Fruit fly (Drosophila melanogaster) whole organism, embryonic: ENCODE data around the gene CG10761.
A peak's percentile ranks its signal among the peaks of the same experiment; 100 is the strongest.

ENCODE experiments used
- CG10321 ChIP-seq: fragments of 200-800 bp; sonication (Bioruptor generic); IDR thresholded peaks from 2 replicates; pipeline ENCODE4 v1.3.6; 2022; ENCODE audit warnings: missing biosample characterization, missing genetic modification characterization
- CG10366 ChIP-seq: fragments of 200-800 bp; sonication (Bioruptor generic); IDR thresholded peaks from 2 replicates; pipeline ENCODE4 v1.3.6; 2022; ENCODE audit warnings: missing biosample characterization, missing genetic modification characterization
- CG10654 ChIP-seq: fragments of 200-800 bp; sonication (Bioruptor generic); optimal IDR thresholded peaks from 2 replicates; lab custom pipeline; 2016; ENCODE audit warnings: missing biosample characterization, missing genetic modification characterization
- CG11695 ChIP-seq: fragments of 200-800 bp; sonication (Bioruptor generic); IDR thresholded peaks from 3 replicates; pipeline ENCODE4 v1.3.6; 2022; ENCODE audit warnings: missing biosample characterization, missing genetic modification characterization
- CG12769 ChIP-seq: fragments of 200-800 bp; sonication (Bioruptor generic); optimal IDR thresholded peaks from 2 replicates; lab custom pipeline; 2019; ENCODE audit warnings: missing biosample characterization, mild to moderate bottlenecking, missing genetic modification characterization, moderate library complexity
- CG13123 ChIP-seq: fragments of 200-800 bp; sonication (Bioruptor generic); optimal IDR thresholded peaks from 2 replicates; lab custom pipeline; 2016; ENCODE audit warnings: missing biosample characterization, missing genetic modification characterization
- CG16813 ChIP-seq: fragments of 200-800 bp; sonication (Bioruptor generic); IDR thresholded peaks from 3 replicates; pipeline ENCODE4 v1.3.6; 2022; ENCODE audit warnings: missing biosample characterization, missing genetic modification characterization; ENCODE audit not compliant: partially characterized antibody
- CG18619 ChIP-seq: fragments of 200-800 bp; sonication (Bioruptor generic); optimal IDR thresholded peaks from 3 replicates; lab custom pipeline; 2017; ENCODE audit warnings: missing biosample characterization, mild to moderate bottlenecking, missing genetic modification characterization
- CG18764 ChIP-seq: fragments of 200-800 bp; sonication (Bioruptor generic); optimal IDR thresholded peaks from 3 replicates; lab custom pipeline; 2016; ENCODE audit warnings: missing biosample characterization, missing genetic modification characterization
- CG2129 ChIP-seq: fragments of 200-800 bp; sonication (Bioruptor generic); IDR thresholded peaks from 2 replicates; pipeline ENCODE4 v1.3.6; 2022; ENCODE audit warnings: missing biosample characterization, missing genetic modification characterization; ENCODE audit not compliant: partially characterized antibody
- CG33557 ChIP-seq: fragments of 200-800 bp; sonication (Bioruptor generic); optimal IDR thresholded peaks from 2 replicates; lab custom pipeline; 2019; ENCODE audit warnings: missing biosample characterization, mild to moderate bottlenecking, missing genetic modification characterization, moderate library complexity
- CG6689 ChIP-seq: fragments of 200-800 bp; sonication (Bioruptor generic); IDR thresholded peaks from 2 replicates; pipeline ENCODE4 v1.3.6; 2022; ENCODE audit warnings: missing biosample characterization, missing genetic modification characterization
- CkIIα-i1 ChIP-seq: fragments of 200-800 bp; sonication (Bioruptor generic); IDR thresholded peaks from 2 replicates; pipeline ENCODE4 v1.3.6; 2022; ENCODE audit warnings: missing biosample characterization, missing genetic modification characterization
- Doc3 ChIP-seq: fragments of 200-800 bp; sonication (Bioruptor generic); IDR thresholded peaks from 3 replicates; pipeline ENCODE4 v1.3.6; 2022; ENCODE audit warnings: missing biosample characterization, missing genetic modification characterization; ENCODE audit not compliant: partially characterized antibody
- Gug ChIP-seq: fragments of 200-800 bp; sonication (Bioruptor generic); IDR thresholded peaks from 4 replicates; pipeline ENCODE4 v1.3.6; 2022; ENCODE audit warnings: missing biosample characterization, missing genetic modification characterization
- Hey ChIP-seq: fragments of 200-800 bp; sonication (Bioruptor generic); optimal IDR thresholded peaks from 3 replicates; lab custom pipeline; 2018; ENCODE audit warnings: missing biosample characterization, mild to moderate bottlenecking, missing genetic modification characterization
- Lim3 ChIP-seq: fragments of 200-800 bp; sonication (Bioruptor generic); IDR thresholded peaks from 2 replicates; pipeline ENCODE4 v1.3.6; 2022; ENCODE audit warnings: missing biosample characterization, missing genetic modification characterization
- NFAT ChIP-seq: fragments of 200-800 bp; sonication (Bioruptor generic); IDR thresholded peaks from 2 replicates; pipeline ENCODE4 v1.3.6; 2022; ENCODE audit warnings: missing biosample characterization, missing genetic modification characterization
- Nf-YB ChIP-seq: fragments of 200-800 bp; sonication (Bioruptor generic); optimal IDR thresholded peaks from 3 replicates; lab custom pipeline; 2019; ENCODE audit warnings: missing biosample characterization, mild to moderate bottlenecking, missing genetic modification characterization, moderate library complexity
- Nf-YC ChIP-seq: fragments of 200-800 bp; optimal IDR thresholded peaks from 3 replicates; lab custom pipeline; 2019; ENCODE audit warnings: missing biosample characterization, mild to moderate bottlenecking, missing genetic modification characterization, moderate library complexity
- Pdp1 ChIP-seq, 2 experiments: fragments of 200-800 bp; sonication (Bioruptor generic); optimal IDR thresholded peaks; 3 replicates each; lab custom pipeline; 2016; ENCODE audit warnings: missing biosample characterization in 2 of 2, missing genetic modification characterization in 2 of 2, mild to moderate bottlenecking in 1 of 2, moderate library complexity in 1 of 2
- Six4 ChIP-seq: fragments of 200-800 bp; sonication (Bioruptor generic); optimal IDR thresholded peaks from 2 replicates; lab custom pipeline; 2016; ENCODE audit warnings: missing biosample characterization, missing genetic modification characterization
- Sox102F ChIP-seq: fragments of 200-800 bp; sonication (Bioruptor generic); optimal IDR thresholded peaks from 2 replicates; lab custom pipeline; 2018; ENCODE audit warnings: missing biosample characterization, mild to moderate bottlenecking, missing genetic modification characterization, moderate library complexity
- corto ChIP-seq: fragments of 200-800 bp; sonication (Bioruptor generic); optimal IDR thresholded peaks from 2 replicates; lab custom pipeline; 2016; ENCODE audit warnings: missing biosample characterization, mild to moderate bottlenecking, missing genetic modification characterization, moderate library complexity
- danr ChIP-seq: fragments of 200-800 bp; sonication (Bioruptor generic); IDR thresholded peaks from 2 replicates; pipeline ENCODE4 v1.3.6; 2022; ENCODE audit warnings: missing biosample characterization, missing genetic modification characterization
- dm ChIP-seq: fragments of 200-800 bp; sonication (Bioruptor generic); optimal IDR thresholded peaks from 3 replicates; lab custom pipeline; 2016; ENCODE audit warnings: missing biosample characterization, missing genetic modification characterization
- dysf ChIP-seq: fragments of 200-800 bp; sonication (Bioruptor generic); IDR thresholded peaks from 3 replicates; pipeline ENCODE4 v1.3.6; 2022; ENCODE audit warnings: missing biosample characterization, missing genetic modification characterization
- eve ChIP-seq, 2 experiments: fragments of >200 bp; optimal IDR thresholded peaks; 2 replicates each; lab custom pipeline; 2017; ENCODE audit warnings: missing biosample characterization in 2 of 2, missing genetic modification characterization in 2 of 2
- ewg ChIP-seq: fragments of 200-800 bp; sonication (Bioruptor generic); optimal IDR thresholded peaks from 3 replicates; lab custom pipeline; 2017; ENCODE audit warnings: mild to moderate bottlenecking, missing biosample characterization, missing genetic modification reagents, missing genetic modification characterization
- fd102C ChIP-seq: fragments of 200-800 bp; sonication (Bioruptor generic); optimal IDR thresholded peaks from 2 replicates; lab custom pipeline; 2018; ENCODE audit warnings: missing biosample characterization, mild to moderate bottlenecking, missing genetic modification characterization, moderate library complexity
- grn ChIP-seq: fragments of 200-800 bp; sonication (Bioruptor generic); optimal IDR thresholded peaks from 3 replicates; lab custom pipeline; 2017; ENCODE audit warnings: missing biosample characterization, missing genetic modification characterization
- gt ChIP-seq: fragments of 200-800 bp; sonication (Bioruptor generic); IDR thresholded peaks from 2 replicates; pipeline ENCODE4 v1.3.6; 2022; ENCODE audit warnings: missing biosample characterization, missing genetic modification characterization
- jing ChIP-seq: fragments of 200-800 bp; sonication (Bioruptor generic); optimal IDR thresholded peaks from 2 replicates; lab custom pipeline; 2018; ENCODE audit warnings: missing biosample characterization, mild to moderate bottlenecking, missing genetic modification characterization
- lbe ChIP-seq: fragments of 200-800 bp; sonication (Bioruptor generic); optimal IDR thresholded peaks from 2 replicates; lab custom pipeline; 2016; ENCODE audit warnings: missing biosample characterization, mild to moderate bottlenecking, missing genetic modification characterization
- otp ChIP-seq: fragments of 200-800 bp; sonication (Bioruptor generic); IDR thresholded peaks from 3 replicates; pipeline ENCODE4, ENCODE4 v1.3.6; 2022; ENCODE audit warnings: missing biosample characterization, missing genetic modification characterization
- phol ChIP-seq: fragments of 200-800 bp; sonication (Bioruptor generic); optimal IDR thresholded peaks from 3 replicates; lab custom pipeline; 2018; ENCODE audit warnings: missing biosample characterization, mild to moderate bottlenecking, missing genetic modification characterization, moderate library complexity
- pnt ChIP-seq: fragments of 200-800 bp; sonication (Bioruptor generic); optimal IDR thresholded peaks from 3 replicates; lab custom pipeline; 2016; ENCODE audit warnings: missing biosample characterization, missing genetic modification characterization
- prd ChIP-seq, 3 experiments: fragments of >200 bp in 2 of 3; fragments of 200-800 bp in 1 of 3; sonication (Bioruptor generic) in 1 of 3; optimal IDR thresholded peaks in 2 of 3; IDR thresholded peaks in 1 of 3; 2 replicates in 2 of 3; 3 replicates in 1 of 3; pipeline versions ENCODE4 v1.3.6 to Lab custom; 2017 to 2022; ENCODE audit warnings: missing biosample characterization in 1 of 3, missing genetic modification characterization in 1 of 3
- rib ChIP-seq: fragments of 200-800 bp; sonication (Bioruptor generic); IDR thresholded peaks from 2 replicates; pipeline ENCODE4 v1.3.6; 2022; ENCODE audit warnings: missing biosample characterization, missing genetic modification characterization
- sc ChIP-seq, 3 experiments: fragments of >200 bp in 2 of 3; fragments of 200-800 bp in 1 of 3; sonication (Bioruptor generic) in 1 of 3; optimal IDR thresholded peaks; 2 replicates in 2 of 3; 3 replicates in 1 of 3; lab custom pipeline; 2017; ENCODE audit warnings: mild to moderate bottlenecking in 1 of 3, missing biosample characterization in 1 of 3, missing genetic modification characterization in 1 of 3, missing genetic modification reagents in 1 of 3
- schlank ChIP-seq: fragments of 200-800 bp; sonication (Bioruptor generic); optimal IDR thresholded peaks from 2 replicates; lab custom pipeline; 2018; ENCODE audit warnings: missing biosample characterization, mild to moderate bottlenecking, missing genetic modification characterization
- sim ChIP-seq: fragments of 200-800 bp; sonication (Bioruptor generic); IDR thresholded peaks from 2 replicates; pipeline ENCODE4 v1.3.6; 2022; ENCODE audit warnings: missing biosample characterization, missing genetic modification characterization
- sr ChIP-seq: fragments of 200-800 bp; sonication (Bioruptor generic); IDR thresholded peaks from 3 replicates; pipeline ENCODE4 v1.3.6; 2022; ENCODE audit warnings: missing biosample characterization, missing genetic modification characterization
- tll ChIP-seq, 2 experiments: fragments of 200-800 bp in 1 of 2; fragments of >200 bp in 1 of 2; sonication (Bioruptor generic) in 1 of 2; optimal IDR thresholded peaks; 2 replicates each; lab custom pipeline; 2017 to 2019; ENCODE audit warnings: missing biosample characterization in 2 of 2, missing genetic modification characterization in 2 of 2, mild to moderate bottlenecking in 1 of 2, moderate library complexity in 1 of 2
- tup ChIP-seq: fragments of 200-800 bp; sonication (Bioruptor generic); optimal IDR thresholded peaks from 2 replicates; lab custom pipeline; 2016; ENCODE audit warnings: missing biosample characterization, mild to moderate bottlenecking, missing genetic modification characterization, moderate library complexity
- tx ChIP-seq: fragments of 200-800 bp; sonication (Bioruptor generic); optimal IDR thresholded peaks from 2 replicates; lab custom pipeline; 2016; ENCODE audit warnings: missing biosample characterization, missing genetic modification characterization
- vnd ChIP-seq: fragments of 200-800 bp; sonication (Bioruptor generic); IDR thresholded peaks from 3 replicates; pipeline ENCODE4 v1.3.6; 2022; ENCODE audit warnings: missing biosample characterization, missing genetic modification characterization; ENCODE audit not compliant: partially characterized antibody

Gene CG10761

dm6 chrX:8114476-8115342, 47.9 kb downstream of the CG10761 start (continued):
- TF ChIP-seq CkIIα-i1 (GFP tag; lab: Robert Waterston, UW): no peak
- no peak for TF ChIP-seq Gug (GFP tag; lab: Robert Waterston, UW)
- TF ChIP-seq CG10321 (GFP tag; lab: Robert Waterston, UW): no peak
- no peak for TF ChIP-seq dm (GFP tag; lab: Kevin White, UChicago)
- peak; percentile 43 for TF ChIP-seq CG10366
- 0 out of 2 replicates have a peak, but pooled peaks have one; percentile 23 for TF ChIP-seq sim (GFP tag; lab: Robert Waterston, UW)
- TF ChIP-seq dysf (GFP tag; lab: Robert Waterston, UW): peak; percentile 73
- no peak for TF ChIP-seq Pdp1 (GFP tag; optimal IDR thresholded peaks at IDR 0.05; lab: Kevin White, UChicago)
- no peak for TF ChIP-seq Six4
- TF ChIP-seq tx (GFP tag; lab: Kevin White, UChicago): peak; percentile 26
- peak; percentile 34 for TF ChIP-seq CG12769
- TF ChIP-seq Sox102F (GFP tag; lab: Kevin White, UChicago): peak; percentile 64
- TF ChIP-seq tll (GFP tag; optimal IDR thresholded peaks at IDR 0.05; lab: Kevin White, UChicago): no peak
- no peak for TF ChIP-seq eve (GFP tag; optimal IDR thresholded peaks at IDR 0.05; lab: Kevin White, UChicago)
- peak; percentile 19 for TF ChIP-seq Hey (tag; lab: Kevin White, UChicago)
- TF ChIP-seq otp (GFP tag; lab: Robert Waterston, UW): no peak
- TF ChIP-seq sr (GFP tag; lab: Robert Waterston, UW): no peak
- TF ChIP-seq Lim3 (GFP tag; lab: Robert Waterston, UW): no peak
- no peak for TF ChIP-seq CG2129 (GFP tag; lab: Robert Waterston, UW)
- TF ChIP-seq fd102C (GFP tag; lab: Kevin White, UChicago): no peak
- no peak for TF ChIP-seq prd (optimal IDR thresholded peaks at IDR 0.05; lab: Kevin White, UChicago)
- peak; percentile 68 for TF ChIP-seq prd (GFP tag; IDR thresholded peaks at IDR 0.05; lab: Robert Waterston, UW)
- peak; percentile 42 for TF ChIP-seq CG10654
- TF ChIP-seq jing (GFP tag; lab: Kevin White, UChicago): no peak
- no peak for TF ChIP-seq ewg (GFP tag; lab: Kevin White, UChicago)
- TF ChIP-seq sc (optimal IDR thresholded peaks at IDR 0.05; lab: Kevin White, UChicago): no peak
- TF ChIP-seq sc (GFP tag; optimal IDR thresholded peaks at IDR 0.05; lab: Kevin White, UChicago): no peak
- no peak for TF ChIP-seq CG33557
- TF ChIP-seq Doc3 (GFP tag; lab: Robert Waterston, UW): no peak
- TF ChIP-seq Nf-YB (GFP tag; lab: Kevin White, UChicago): no peak
- peak; percentile 52 for TF ChIP-seq CG18619
- no peak for TF ChIP-seq rib (GFP tag; lab: Robert Waterston, UW)
- no peak for TF ChIP-seq CG16813 (GFP tag; lab: Robert Waterston, UW)
- peak; percentile 69 for TF ChIP-seq schlank
- TF ChIP-seq tup: no peak
- TF ChIP-seq CG6689: peak; percentile 42
- no peak for TF ChIP-seq vnd
- TF ChIP-seq CG11695 (GFP tag; lab: Robert Waterston, UW): peak; percentile 88
- TF ChIP-seq danr (GFP tag; lab: Robert Waterston, UW): peak; percentile 37; the same call in 1 of the 2 replicates
- TF ChIP-seq phol (tag; lab: Kevin White, UChicago): peak; percentile 55
- TF ChIP-seq NFAT (GFP tag; lab: Robert Waterston, UW): no peak
- no peak for TF ChIP-seq pnt (GFP tag; lab: Kevin White, UChicago)
- TF ChIP-seq gt (GFP tag; lab: Robert Waterston, UW): no peak
- no peak for TF ChIP-seq CG18764 (GFP tag; lab: Kevin White, UChicago)
- no peak for TF ChIP-seq corto
- TF ChIP-seq CG13123 (GFP tag; lab: Kevin White, UChicago): no peak
- no peak for TF ChIP-seq lbe (GFP tag; lab: Kevin White, UChicago)
- peak; percentile 61 for TF ChIP-seq Nf-YC (tag; lab: Kevin White, UChicago)
- no peak for TF ChIP-seq grn (GFP tag; lab: Kevin White, UChicago)
